Fruit fly (Drosophila melanogaster): ENCODE data around the gene Meltrin.

The Meltrin gene

dm6 chr3R:14680112-14680665 is 16.9 kb downstream of the Meltrin start (continued):
- no peak for TF ChIP-seq CG17568 (GFP tag; optimal IDR thresholded peaks at IDR 0.05)
- TF ChIP-seq D (optimal IDR thresholded peaks at IDR 0.05), result no peak
- TF ChIP-seq D (GFP tag; optimal IDR thresholded peaks at IDR 0.05), result peak; percentile 7
- no peak for TF ChIP-seq CG13624 (GFP tag; optimal IDR thresholded peaks at IDR 0.05)
- TF ChIP-seq zen (tag; optimal IDR thresholded peaks at IDR 0.05), result no peak
- no peak for TF ChIP-seq pum (GFP tag; optimal IDR thresholded peaks at IDR 0.05)
- no peak for TF ChIP-seq Mad (GFP tag; optimal IDR thresholded peaks at IDR 0.05)
- peak; percentile 23 for TF ChIP-seq CG2875 (GFP tag; optimal IDR thresholded peaks at IDR 0.05)
- no peak for TF ChIP-seq pnt (GFP tag; optimal IDR thresholded peaks at IDR 0.05)
- TF ChIP-seq Hr78 (GFP tag; optimal IDR thresholded peaks at IDR 0.05), result peak in 1 of 2 experiments; percentile 88
- TF ChIP-seq TFAM (GFP tag; optimal IDR thresholded peaks at IDR 0.05), result no peak
- no peak for TF ChIP-seq nerfin-2 (GFP tag; IDR thresholded peaks at IDR 0.05; ENCODE audit: partially characterized antibody)
- TF ChIP-seq MTF-1 (GFP tag; optimal IDR thresholded peaks at IDR 0.05; ENCODE audit: borderline replicate concordance), result peak; percentile 33
- peak; percentile 33 for TF ChIP-seq CG15601 (tag; optimal IDR thresholded peaks at IDR 0.05)
- TF ChIP-seq chinmo (GFP tag; IDR thresholded peaks at IDR 0.05; ENCODE audit: partially characterized antibody), result no peak
- TF ChIP-seq BtbVII (GFP tag; optimal IDR thresholded peaks at IDR 0.05), result no peak
- no peak for TF ChIP-seq gem (tag; optimal IDR thresholded peaks at IDR 0.05)
- TF ChIP-seq CG3838 (GFP tag; optimal IDR thresholded peaks at IDR 0.05), result no peak
- no peak for TF ChIP-seq mam (GFP tag; optimal IDR thresholded peaks at IDR 0.05)
- no peak for TF ChIP-seq Hr39 (optimal IDR thresholded peaks at IDR 0.05)
- no peak for TF ChIP-seq CG15269 (tag; optimal IDR thresholded peaks at IDR 0.05)
- TF ChIP-seq CG3407 (GFP tag; optimal IDR thresholded peaks at IDR 0.05), result peak; percentile 17
- no peak for TF ChIP-seq NFAT (GFP tag; IDR thresholded peaks at IDR 0.05)
- no peak for TF ChIP-seq NK7.1 (GFP tag; optimal IDR thresholded peaks at IDR 0.05)
- peak; percentile 37 for TF ChIP-seq CG11398 (GFP tag; optimal IDR thresholded peaks at IDR 0.05)
- no peak for TF ChIP-seq Dek (tag; optimal IDR thresholded peaks at IDR 0.05)
- TF ChIP-seq Neu2 (GFP tag; optimal IDR thresholded peaks at IDR 0.05; ENCODE audit: borderline replicate concordance), result no peak
- no peak for TF ChIP-seq p53 (GFP tag; optimal IDR thresholded peaks at IDR 0.05)
- no peak for TF ChIP-seq jigr1 (GFP tag; IDR thresholded peaks at IDR 0.05)
- no peak for TF ChIP-seq slp2 (GFP tag; optimal IDR thresholded peaks at IDR 0.05)
- no peak for TF ChIP-seq trh (GFP tag; optimal IDR thresholded peaks at IDR 0.05)
- TF ChIP-seq br (optimal IDR thresholded peaks at IDR 0.05), result no peak
- TF ChIP-seq Ets65A (GFP tag), result no peak
- TF ChIP-seq Six4 (GFP tag; optimal IDR thresholded peaks at IDR 0.05), result no peak
- TF ChIP-seq Sry-β (GFP tag; optimal IDR thresholded peaks at IDR 0.05), result no peak
- no peak for TF ChIP-seq ind (GFP tag; optimal IDR thresholded peaks at IDR 0.05)
- no peak for TF ChIP-seq zfh1 (GFP tag; IDR thresholded peaks at IDR 0.05)
- TF ChIP-seq Taf1 (GFP tag; IDR thresholded peaks at IDR 0.05), result no peak
- TF ChIP-seq chif (GFP tag; optimal IDR thresholded peaks at IDR 0.05), result no peak
- no peak for TF ChIP-seq Stat92E (GFP tag; optimal IDR thresholded peaks at IDR 0.05)
- TF ChIP-seq CG2116 (GFP tag; optimal IDR thresholded peaks at IDR 0.05), result no peak
- no peak for TF ChIP-seq cg (GFP tag; optimal IDR thresholded peaks at IDR 0.05)
- TF ChIP-seq B-H2 (GFP tag; optimal IDR thresholded peaks at IDR 0.05), result no peak
- TF ChIP-seq ssp (GFP tag; IDR thresholded peaks at IDR 0.05), result no peak
- no peak for TF ChIP-seq Fer3 (tag; optimal IDR thresholded peaks at IDR 0.05)
- no peak for TF ChIP-seq CG10431 (GFP tag; optimal IDR thresholded peaks at IDR 0.05)
- no peak for TF ChIP-seq twi (tag; optimal IDR thresholded peaks at IDR 0.05)
- no peak for TF ChIP-seq abd-A (tag; optimal IDR thresholded peaks at IDR 0.05)
- no peak for TF ChIP-seq wek (GFP tag; optimal IDR thresholded peaks at IDR 0.05)
- no peak for TF ChIP-seq chm (GFP tag; IDR thresholded peaks at IDR 0.05)
- no peak for TF ChIP-seq en (GFP tag; optimal IDR thresholded peaks at IDR 0.05)
- no peak for TF ChIP-seq kay (GFP tag; optimal IDR thresholded peaks at IDR 0.05)

All from whole organism, embryonic.